Fruit fly (Drosophila melanogaster) whole organism, wandering third instar larva: Measurements from ENCODE around the gene ph-p.

Source experiments
- Abd-B ChIP-seq: fragments of >200 bp; optimal IDR thresholded peaks from 2 replicates; lab custom pipeline; 2017; ENCODE audit warnings: missing biosample characterization, missing genetic modification characterization
- CG32264 ChIP-seq: fragments of 200-800 bp; sonication (Bioruptor generic); optimal IDR thresholded peaks from 2 replicates; lab custom pipeline; 2016; ENCODE audit warnings: missing biosample characterization, missing genetic modification characterization
- CG9705 ChIP-seq: fragments of 200-800 bp; sonication (Bioruptor generic); optimal IDR thresholded peaks from 2 replicates; lab custom pipeline; 2018; ENCODE audit warnings: missing biosample characterization, mild to moderate bottlenecking, missing genetic modification characterization
- Dfd ChIP-seq: fragments of >200 bp; optimal IDR thresholded peaks from 2 replicates; lab custom pipeline; 2017; ENCODE audit warnings: missing biosample characterization, missing genetic modification characterization
- Dif ChIP-seq: fragments of 200-275, 200-300 bp; sonication (Bioruptor generic); optimal IDR thresholded peaks from 2 replicates; lab custom pipeline; 2018; ENCODE audit warnings: missing biosample characterization, missing genetic modification characterization; ENCODE audit not compliant: partially characterized antibody
- GATAd ChIP-seq: sonication (Bioruptor generic); optimal IDR thresholded peaks from 2 replicates; lab custom pipeline; 2016; ENCODE audit warnings: missing biosample characterization, missing genetic modification characterization
- HLH106 ChIP-seq: fragments of 200-800 bp; optimal IDR thresholded peaks from 3 replicates; lab custom pipeline; 2019; ENCODE audit warnings: missing biosample characterization, mild to moderate bottlenecking, missing genetic modification characterization, moderate library complexity
- Hnf4 ChIP-seq: fragments of 200-800 bp; sonication (Bioruptor generic); optimal IDR thresholded peaks from 2 replicates; lab custom pipeline; 2016; ENCODE audit warnings: missing biosample characterization, mild to moderate bottlenecking, missing genetic modification characterization
- Hr78 ChIP-seq: fragments of >200 bp; optimal IDR thresholded peaks from 2 replicates; lab custom pipeline; 2017; ENCODE audit warnings: missing biosample characterization, missing genetic modification characterization
- Hr83 ChIP-seq: fragments of 200-300 bp; sonication (Bioruptor generic); optimal IDR thresholded peaks from 2 replicates; lab custom pipeline; 2016; ENCODE audit warnings: missing biosample characterization, mild to moderate bottlenecking, missing genetic modification characterization, moderate library complexity; ENCODE audit not compliant: poor library complexity, severe bottlenecking
- Jra ChIP-seq: sonication (Bioruptor generic); optimal IDR thresholded peaks from 2 replicates; lab custom pipeline; 2016; ENCODE audit warnings: missing biosample characterization, missing genetic modification characterization
- Mio ChIP-seq: sonication (Bioruptor generic); optimal IDR thresholded peaks from 2 replicates; lab custom pipeline; 2016; ENCODE audit warnings: missing biosample characterization, missing genetic modification characterization
- Myc ChIP-seq: fragments of >200 bp; optimal IDR thresholded peaks from 2 replicates; lab custom pipeline; 2017
- OdsH ChIP-seq: fragments of 200-800 bp; sonication (Bioruptor generic); optimal IDR thresholded peaks from 2 replicates; lab custom pipeline; 2016; ENCODE audit warnings: missing biosample characterization, mild to moderate bottlenecking, missing genetic modification characterization
- Rel ChIP-seq, 2 experiments: fragments of 200-800 bp; sonication (Bioruptor generic) in 1 of 2; optimal IDR thresholded peaks; 2 replicates in 1 of 2; 3 replicates in 1 of 2; lab custom pipeline; 2016 to 2019; ENCODE audit warnings: mild to moderate bottlenecking in 2 of 2, missing biosample characterization in 2 of 2, missing genetic modification characterization in 2 of 2, moderate library complexity in 1 of 2
- Sp1 ChIP-seq: fragments of 200-800 bp; sonication (Bioruptor generic); optimal IDR thresholded peaks from 3 replicates; lab custom pipeline; 2019; ENCODE audit warnings: missing biosample characterization, mild to moderate bottlenecking, missing genetic modification characterization, moderate library complexity
- br ChIP-seq: fragments of 200-800 bp; sonication (Bioruptor generic); optimal IDR thresholded peaks from 2 replicates; lab custom pipeline; 2016; ENCODE audit warnings: missing biosample characterization, missing genetic modification characterization
- brk ChIP-seq: fragments of 200-800 bp; sonication (Bioruptor generic); optimal IDR thresholded peaks from 2 replicates; lab custom pipeline; 2016; ENCODE audit warnings: missing biosample characterization, mild to moderate bottlenecking, missing genetic modification characterization
- dl ChIP-seq, 2 experiments: fragments of 175-275, 200-275 bp in 1 of 2; fragments of 200-275 bp in 1 of 2; sonication (Bioruptor generic); optimal IDR thresholded peaks; lab custom pipeline; 2018; ENCODE audit warnings: mild to moderate bottlenecking in 2 of 2, missing biosample characterization in 2 of 2, missing genetic modification characterization in 2 of 2, moderate library complexity in 2 of 2; ENCODE audit not compliant: partially characterized antibody in 2 of 2, insufficient read depth in 1 of 2
- dmrt93B ChIP-seq: fragments of 200-800 bp; sonication (Bioruptor generic); optimal IDR thresholded peaks from 2 replicates; lab custom pipeline; 2018; ENCODE audit warnings: missing biosample characterization, mild to moderate bottlenecking, missing genetic modification characterization
- dsf ChIP-seq: sonication (Bioruptor generic); optimal IDR thresholded peaks from 2 replicates; lab custom pipeline; 2016; ENCODE audit warnings: missing biosample characterization, missing genetic modification characterization, borderline replicate concordance
- ey ChIP-seq: fragments of 200-800 bp; sonication (Bioruptor generic); optimal IDR thresholded peaks from 2 replicates; lab custom pipeline; 2016; ENCODE audit warnings: missing biosample characterization, missing genetic modification characterization
- foxo ChIP-seq, 2 experiments: fragments of 200-800 bp; sonication (Bioruptor generic); optimal IDR thresholded peaks; 2 replicates in 1 of 2; 3 replicates in 1 of 2; lab custom pipeline; 2016 to 2017; ENCODE audit warnings: missing biosample characterization in 2 of 2, missing genetic modification characterization in 2 of 2
- fru ChIP-seq: fragments of 200-800 bp; sonication (Bioruptor generic); optimal IDR thresholded peaks from 3 replicates; lab custom pipeline; 2016; ENCODE audit warnings: missing biosample characterization, mild to moderate bottlenecking, missing genetic modification characterization
- h ChIP-seq: fragments of 200-800 bp; sonication (Bioruptor generic); optimal IDR thresholded peaks from 3 replicates; lab custom pipeline; 2016; ENCODE audit warnings: missing biosample characterization, mild to moderate bottlenecking, missing genetic modification characterization
- jim ChIP-seq: fragments of 175-275, 200-325 bp; sonication (Bioruptor generic); optimal IDR thresholded peaks from 2 replicates; lab custom pipeline; 2016; ENCODE audit warnings: missing biosample characterization, mild to moderate bottlenecking, missing genetic modification characterization
- lola ChIP-seq: fragments of >200 bp; optimal IDR thresholded peaks from 2 replicates; lab custom pipeline; 2017; ENCODE audit warnings: missing biosample characterization, missing genetic modification characterization
- pan ChIP-seq: fragments of >200 bp; optimal IDR thresholded peaks from 2 replicates; lab custom pipeline; 2017
- psq ChIP-seq: fragments of 200-800 bp; sonication (Bioruptor generic); optimal IDR thresholded peaks from 3 replicates; lab custom pipeline; 2017; ENCODE audit warnings: missing biosample characterization, mild to moderate bottlenecking, missing genetic modification characterization, moderate library complexity
- rgr ChIP-seq: fragments of 200-800 bp; sonication (Bioruptor generic); optimal IDR thresholded peaks from 3 replicates; lab custom pipeline; 2016; ENCODE audit warnings: missing biosample characterization, mild to moderate bottlenecking, missing genetic modification characterization
- sage ChIP-seq: fragments of 200-800 bp; sonication (Bioruptor generic); optimal IDR thresholded peaks from 2 replicates; lab custom pipeline; 2016; ENCODE audit warnings: missing biosample characterization, mild to moderate bottlenecking, missing genetic modification characterization
- sv ChIP-seq: fragments of 200-800 bp; sonication (Bioruptor generic); optimal IDR thresholded peaks from 3 replicates; lab custom pipeline; 2016; ENCODE audit warnings: missing biosample characterization, missing genetic modification characterization
- tai ChIP-seq: sonication (Bioruptor generic); optimal IDR thresholded peaks from 2 replicates; lab custom pipeline; 2016; ENCODE audit warnings: missing biosample characterization, missing genetic modification characterization
- usp ChIP-seq: fragments of >200 bp; optimal IDR thresholded peaks from 2 replicates; lab custom pipeline; 2017; ENCODE audit warnings: missing biosample characterization, missing genetic modification characterization
- woc ChIP-seq: sonication (Bioruptor generic); optimal IDR thresholded peaks from 2 replicates; lab custom pipeline; 2016; ENCODE audit warnings: missing biosample characterization, mild to moderate bottlenecking, missing genetic modification characterization

ph-p gene

DNA sequence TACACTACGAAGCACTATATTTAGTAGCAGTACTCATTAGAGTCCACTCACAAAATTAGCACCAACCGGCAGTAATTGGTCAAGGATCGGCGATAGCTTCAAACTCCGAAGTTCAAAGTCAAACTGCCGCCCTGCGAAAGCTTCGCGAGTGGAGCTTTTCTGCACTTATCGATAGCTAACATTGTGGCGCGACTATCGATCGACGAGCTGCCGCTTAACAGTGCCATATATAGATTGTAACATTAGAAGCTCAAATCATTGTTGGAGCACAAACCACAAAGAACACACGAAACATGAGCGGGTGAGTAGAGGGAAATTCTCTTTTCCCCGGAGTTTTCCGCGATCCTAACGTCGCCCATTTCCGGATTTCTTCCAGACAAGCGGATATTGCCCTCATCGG, 6.9 kb upstream of the ph-p start, which contains the start of gene Pgd:
Gene Pgd, plus strand, starts transcription at position 23 of the 400 bp plus-strand sequence.
- TF ChIP-seq CG9705 (GFP tag; lab: Kevin White, UChicago): no peak
- no peak for TF ChIP-seq lola (GFP tag; lab: Kevin White, UChicago)
- TF ChIP-seq brk (GFP tag; lab: Kevin White, UChicago): no peak
- peak; percentile 16 for TF ChIP-seq Sp1 (GFP tag; lab: Kevin White, UChicago)
- no peak for TF ChIP-seq Mio (GFP tag; lab: Kevin White, UChicago)
- TF ChIP-seq HLH106 (tag; lab: Kevin White, UChicago): no peak
- TF ChIP-seq rgr (GFP tag; lab: Kevin White, UChicago): no peak
- TF ChIP-seq ey (GFP tag; lab: Kevin White, UChicago): no peak
- no peak for TF ChIP-seq Hr78 (GFP tag; lab: Kevin White, UChicago)
- TF ChIP-seq Jra: no peak
- no peak for TF ChIP-seq usp (GFP tag; lab: Kevin White, UChicago)
- TF ChIP-seq psq: no peak
- no peak for TF ChIP-seq foxo (GFP tag; optimal IDR thresholded peaks at IDR 0.05; lab: Kevin White, UChicago)
- peak; percentile 31 for TF ChIP-seq Hr83 (GFP tag; lab: Kevin White, UChicago)
- TF ChIP-seq woc (GFP tag; lab: Kevin White, UChicago): no peak
- peak; percentile 24 for TF ChIP-seq Hnf4 (GFP tag; lab: Kevin White, UChicago)
- TF ChIP-seq Rel (GFP tag; optimal IDR thresholded peaks at IDR 0.05; lab: Kevin White, UChicago): no peak
- TF ChIP-seq Rel (tag; optimal IDR thresholded peaks at IDR 0.05; lab: Kevin White, UChicago): peak; percentile 37
- no peak for TF ChIP-seq Dif (GFP tag; lab: Kevin White, UChicago)
- TF ChIP-seq dmrt93B (GFP tag; lab: Kevin White, UChicago): no peak
- no peak for TF ChIP-seq OdsH
- no peak for TF ChIP-seq br
- TF ChIP-seq h (GFP tag; lab: Kevin White, UChicago): no peak
- TF ChIP-seq Dfd (GFP tag; lab: Kevin White, UChicago): no peak

- TF ChIP-seq usp (GFP tag; lab: Kevin White, UChicago): no peak
- TF ChIP-seq lola (GFP tag; lab: Kevin White, UChicago): no peak
- no peak for TF ChIP-seq Abd-B
- TF ChIP-seq dl (GFP tag; optimal IDR thresholded peaks at IDR 0.05; lab: Kevin White, UChicago; ENCODE audit: insufficient read depth in 1 of 2, partially characterized antibody in 2 of 2): no peak
- no peak for TF ChIP-seq foxo (GFP tag; optimal IDR thresholded peaks at IDR 0.05; lab: Kevin White, UChicago)
- TF ChIP-seq sv (GFP tag; lab: Kevin White, UChicago): no peak
- no peak for TF ChIP-seq Rel (GFP tag; optimal IDR thresholded peaks at IDR 0.05; lab: Kevin White, UChicago)
- no peak for TF ChIP-seq Rel (tag; optimal IDR thresholded peaks at IDR 0.05; lab: Kevin White, UChicago)
- no peak for TF ChIP-seq OdsH
- TF ChIP-seq Dfd (GFP tag; lab: Kevin White, UChicago): no peak
- no peak for TF ChIP-seq rgr (GFP tag; lab: Kevin White, UChicago)
- TF ChIP-seq jim (GFP tag; lab: Kevin White, UChicago): no peak
- no peak for TF ChIP-seq br
- TF ChIP-seq dmrt93B (GFP tag; lab: Kevin White, UChicago): no peak
- TF ChIP-seq pan (lab: Kevin White, UChicago): no peak
- TF ChIP-seq, all 38 proteins: peak for 0
Measured at dm6 chrX:2142935-2143312, 4.8 kb upstream of the ph-p start.

DNA sequence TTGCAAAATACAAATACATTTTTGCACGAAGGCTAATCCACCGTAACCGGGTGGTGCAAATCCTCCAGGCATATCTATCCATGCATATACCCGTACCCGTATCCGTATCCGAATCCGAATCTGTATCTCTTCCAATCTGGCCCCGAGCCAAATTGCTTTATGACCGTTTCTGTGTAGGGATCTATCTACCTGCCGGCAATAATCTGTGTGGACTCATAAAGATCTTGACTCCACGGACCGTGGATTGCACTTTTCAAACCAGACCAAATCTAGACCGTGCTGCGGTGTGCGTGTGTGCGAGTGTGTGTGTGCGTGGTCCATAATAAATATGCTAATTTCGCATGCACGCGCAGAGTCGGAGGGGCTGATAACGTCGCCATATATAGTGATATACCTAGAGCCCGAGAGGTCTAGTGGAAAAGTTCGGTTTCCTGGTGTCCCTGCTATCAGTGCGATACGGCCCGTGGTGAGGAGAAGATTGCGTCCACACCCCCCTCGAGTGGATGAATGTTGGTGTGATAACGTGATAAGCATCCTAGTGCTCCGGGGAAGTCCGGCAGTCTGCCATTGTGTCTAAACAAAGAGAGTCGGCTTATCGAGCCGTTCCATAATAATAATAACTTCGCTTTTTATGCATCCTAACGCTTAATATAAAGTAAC, 4.2 kb upstream of the ph-p start:
- TF ChIP-seq jim (GFP tag; lab: Kevin White, UChicago): no peak
- TF ChIP-seq brk (GFP tag; lab: Kevin White, UChicago): no peak
- TF ChIP-seq Rel (GFP tag; optimal IDR thresholded peaks at IDR 0.05; lab: Kevin White, UChicago): no peak
- TF ChIP-seq Rel (tag; optimal IDR thresholded peaks at IDR 0.05; lab: Kevin White, UChicago): peak; percentile 96
- no peak for TF ChIP-seq dl (GFP tag; optimal IDR thresholded peaks at IDR 0.05; lab: Kevin White, UChicago; ENCODE audit: insufficient read depth in 1 of 2, partially characterized antibody in 2 of 2)
- TF ChIP-seq dsf: no peak
- TF ChIP-seq Hr78 (GFP tag; lab: Kevin White, UChicago): no peak
- no peak for TF ChIP-seq HLH106 (tag; lab: Kevin White, UChicago)
- no peak for TF ChIP-seq sv (GFP tag; lab: Kevin White, UChicago)

dm6 chrX:2141854-2142216, 3.7 kb upstream of the ph-p start:
- TF ChIP-seq Myc (lab: Kevin White, UChicago) (no peak), rgr (GFP tag; lab: Kevin White, UChicago) (peak; percentile 68), Sp1 (GFP tag; lab: Kevin White, UChicago) (peak; percentile 46), br (peak; percentile 64), ey (GFP tag; lab: Kevin White, UChicago) (no peak), psq (peak; percentile 31), dmrt93B (GFP tag; lab: Kevin White, UChicago) (peak; percentile 7), jim (GFP tag; lab: Kevin White, UChicago) (peak; percentile 23), GATAd (peak; percentile 5), foxo (GFP tag; optimal IDR thresholded peaks at IDR 0.05; lab: Kevin White, UChicago) (peak in 1 of 2 experiments; percentile 53), CG32264 (GFP tag; lab: Kevin White, UChicago) (peak; percentile 33), brk (GFP tag; lab: Kevin White, UChicago) (no peak), HLH106 (tag; lab: Kevin White, UChicago) (peak; percentile 63), CG9705 (GFP tag; lab: Kevin White, UChicago) (peak; percentile 3), sv (GFP tag; lab: Kevin White, UChicago) (peak; percentile 44), Hr83 (GFP tag; lab: Kevin White, UChicago) (peak; percentile 90), usp (GFP tag; lab: Kevin White, UChicago) (no peak), tai (no peak), woc (GFP tag; lab: Kevin White, UChicago) (peak; percentile 31), Rel (GFP tag; optimal IDR thresholded peaks at IDR 0.05; lab: Kevin White, UChicago) (no peak), Rel (tag; optimal IDR thresholded peaks at IDR 0.05; lab: Kevin White, UChicago) (peak; percentile 35), dsf (peak; percentile 28), Jra (peak; percentile 69), h (GFP tag; lab: Kevin White, UChicago) (peak; percentile 74), Hnf4 (GFP tag; lab: Kevin White, UChicago) (peak; percentile 61), Abd-B (no peak), fru (peak; percentile 44), Dfd (GFP tag; lab: Kevin White, UChicago) (no peak), sage (GFP tag; lab: Kevin White, UChicago) (peak; percentile 64)
